Fruit fly (Drosophila melanogaster) whole organism, embryonic: ENCODE measurements around the gene Sema5c.

Experiments used
- Blimp-1 ChIP-seq: fragments of 200-800 bp; sonication (Bioruptor generic); optimal IDR thresholded peaks from 3 replicates; lab custom pipeline; 2018; ENCODE audit warnings: missing biosample characterization, missing genetic modification characterization, mild to moderate bottlenecking, moderate library complexity, missing genetic modification reagents
- CG10654 ChIP-seq: fragments of 200-800 bp; sonication (Bioruptor generic); optimal IDR thresholded peaks from 2 replicates; lab custom pipeline; 2016; ENCODE audit warnings: missing biosample characterization, missing genetic modification characterization
- CG12769 ChIP-seq: fragments of 200-800 bp; sonication (Bioruptor generic); optimal IDR thresholded peaks from 2 replicates; lab custom pipeline; 2019; ENCODE audit warnings: missing biosample characterization, mild to moderate bottlenecking, missing genetic modification characterization, moderate library complexity
- CG13894 ChIP-seq: fragments of 200-800 bp; sonication (Bioruptor generic); optimal IDR thresholded peaks from 3 replicates; lab custom pipeline; 2018; ENCODE audit warnings: missing biosample characterization, mild to moderate bottlenecking, missing genetic modification characterization, moderate library complexity
- CG17361 ChIP-seq: fragments of 200-800 bp; sonication (Bioruptor generic); IDR thresholded peaks from 3 replicates; pipeline ENCODE4 v1.3.6; 2022; ENCODE audit warnings: missing biosample characterization, missing genetic modification characterization
- CG17385 ChIP-seq: fragments of 200-800 bp; sonication (Bioruptor generic); optimal IDR thresholded peaks from 3 replicates; lab custom pipeline; 2018; ENCODE audit warnings: missing biosample characterization, mild to moderate bottlenecking, missing genetic modification characterization
- CG18476 ChIP-seq: fragments of 200-800 bp; sonication (Bioruptor generic); optimal IDR thresholded peaks from 2 replicates; lab custom pipeline; 2016; ENCODE audit warnings: missing biosample characterization, mild to moderate bottlenecking, missing genetic modification characterization
- CG30403 ChIP-seq: fragments of 200-800 bp; sonication (Bioruptor generic); optimal IDR thresholded peaks from 3 replicates; lab custom pipeline; 2016; ENCODE audit warnings: missing biosample characterization, missing genetic modification characterization
- CG31388 ChIP-seq: fragments of 200-800 bp; sonication (Bioruptor generic); optimal IDR thresholded peaks from 2 replicates; lab custom pipeline; 2016; ENCODE audit warnings: missing biosample characterization, missing genetic modification characterization
- CG4360 ChIP-seq: fragments of 200-800 bp; sonication (Bioruptor generic); IDR thresholded peaks from 2 replicates; pipeline ENCODE4 v1.3.6; 2022; ENCODE audit warnings: missing biosample characterization, missing genetic modification characterization
- CG4424 ChIP-seq: fragments of 200-800 bp; sonication (Bioruptor generic); optimal IDR thresholded peaks from 3 replicates; lab custom pipeline; 2016; ENCODE audit warnings: missing biosample characterization, missing genetic modification characterization
- CG4707 ChIP-seq: fragments of 200-800 bp; sonication (Bioruptor generic); optimal IDR thresholded peaks from 2 replicates; lab custom pipeline; 2018; ENCODE audit warnings: missing biosample characterization, mild to moderate bottlenecking, missing genetic modification characterization, moderate library complexity
- CG4820 ChIP-seq: fragments of 200-800 bp; sonication (Bioruptor generic); optimal IDR thresholded peaks from 3 replicates; lab custom pipeline; 2016; ENCODE audit warnings: missing biosample characterization, missing genetic modification characterization
- CG5245 ChIP-seq: fragments of 200-800 bp; sonication (Bioruptor generic); optimal IDR thresholded peaks from 3 replicates; lab custom pipeline; 2016; ENCODE audit warnings: missing biosample characterization, missing genetic modification characterization
- CG6813 ChIP-seq: fragments of 200-800 bp; sonication (Bioruptor generic); optimal IDR thresholded peaks from 2 replicates; lab custom pipeline; 2017; ENCODE audit warnings: missing biosample characterization, missing genetic modification characterization, mild to moderate bottlenecking, moderate library complexity, missing genetic modification reagents
- CG6854 ChIP-seq: fragments of 200-800 bp; sonication (Bioruptor generic); optimal IDR thresholded peaks from 3 replicates; lab custom pipeline; 2017; ENCODE audit warnings: missing biosample characterization, mild to moderate bottlenecking, missing genetic modification characterization
- CG8388 ChIP-seq: fragments of 200-800 bp; sonication (Bioruptor generic); optimal IDR thresholded peaks from 2 replicates; lab custom pipeline; 2019; ENCODE audit warnings: missing biosample characterization, mild to moderate bottlenecking, missing genetic modification characterization, moderate library complexity
- CG9727 ChIP-seq: fragments of 200-800 bp; sonication (Bioruptor generic); optimal IDR thresholded peaks from 3 replicates; lab custom pipeline; 2017; ENCODE audit warnings: missing biosample characterization, mild to moderate bottlenecking, missing genetic modification characterization
- Dfd ChIP-seq, 2 experiments: fragments of >200 bp; optimal IDR thresholded peaks; 2 replicates each; lab custom pipeline; 2017; ENCODE audit warnings: missing biosample characterization in 2 of 2, missing genetic modification characterization in 2 of 2
- Eip74EF ChIP-seq, 2 experiments: fragments of 200-800 bp in 1 of 2; fragments of >200 bp in 1 of 2; sonication (Bioruptor generic) in 1 of 2; optimal IDR thresholded peaks; 2 replicates each; lab custom pipeline; 2017 to 2019; ENCODE audit warnings: missing biosample characterization in 2 of 2, missing genetic modification characterization in 2 of 2, mild to moderate bottlenecking in 1 of 2, moderate library complexity in 1 of 2
- Ets65A ChIP-seq: fragments of 200-800 bp; sonication (Bioruptor generic); peaks from one replicate; lab custom pipeline; 2016; ENCODE audit warnings: missing biosample characterization, missing genetic modification characterization
- Hr3 ChIP-seq: fragments of 200-800 bp; sonication (Bioruptor generic); optimal IDR thresholded peaks from 3 replicates; lab custom pipeline; 2016; ENCODE audit warnings: missing biosample characterization, missing genetic modification characterization
- MESR4 ChIP-seq: fragments of 200-800 bp; sonication (Bioruptor generic); optimal IDR thresholded peaks from 2 replicates; lab custom pipeline; 2018; ENCODE audit warnings: missing biosample characterization, mild to moderate bottlenecking, missing genetic modification characterization, moderate library complexity
- Max ChIP-seq: fragments of 200-800 bp; sonication (Bioruptor generic); optimal IDR thresholded peaks from 2 replicates; lab custom pipeline; 2016; ENCODE audit warnings: missing biosample characterization, mild to moderate bottlenecking, missing genetic modification characterization
- Med ChIP-seq: fragments of 200-800 bp; sonication (Bioruptor generic); peaks from one replicate; lab custom pipeline; 2016; ENCODE audit warnings: missing biosample characterization, missing genetic modification characterization, mild to moderate bottlenecking, inconsistent platforms, moderate library complexity
- Ssrp ChIP-seq: fragments of 200-800 bp; sonication (Bioruptor generic); optimal IDR thresholded peaks from 2 replicates; lab custom pipeline; 2018; ENCODE audit warnings: missing biosample characterization, mild to moderate bottlenecking, missing genetic modification characterization, moderate library complexity
- abd-A ChIP-seq: fragments of 200-800 bp; sonication (Bioruptor generic); optimal IDR thresholded peaks from 3 replicates; lab custom pipeline; 2019; ENCODE audit warnings: missing biosample characterization, mild to moderate bottlenecking, missing genetic modification characterization, moderate library complexity
- az2 ChIP-seq: fragments of 200-800 bp; sonication (Bioruptor generic); optimal IDR thresholded peaks from 3 replicates; lab custom pipeline; 2016; ENCODE audit warnings: missing biosample characterization, missing genetic modification characterization
- bowl ChIP-seq: fragments of 200-800 bp; sonication (Bioruptor generic); IDR thresholded peaks from 2 replicates; pipeline ENCODE4 v1.3.6; 2022; ENCODE audit warnings: missing biosample characterization, missing genetic modification characterization
- chinmo ChIP-seq: fragments of 200-800 bp; sonication (Bioruptor generic); IDR thresholded peaks from 4 replicates; pipeline ENCODE4 v1.3.6; 2022; ENCODE audit warnings: missing biosample characterization, missing genetic modification characterization; ENCODE audit not compliant: partially characterized antibody
- danr ChIP-seq: fragments of 200-800 bp; sonication (Bioruptor generic); IDR thresholded peaks from 2 replicates; pipeline ENCODE4 v1.3.6; 2022; ENCODE audit warnings: missing biosample characterization, missing genetic modification characterization
- dmrt11E ChIP-seq: fragments of 200-800 bp; sonication (Bioruptor generic); optimal IDR thresholded peaks from 3 replicates; lab custom pipeline; 2018; ENCODE audit warnings: missing biosample characterization, mild to moderate bottlenecking, missing genetic modification characterization, moderate library complexity
- grau ChIP-seq: fragments of 200-800 bp; optimal IDR thresholded peaks from 3 replicates; lab custom pipeline; 2019; ENCODE audit warnings: missing biosample characterization, mild to moderate bottlenecking, missing genetic modification characterization, moderate library complexity
- gsb ChIP-seq: fragments of 200-800 bp; sonication (Bioruptor generic); IDR thresholded peaks from 2 replicates; pipeline ENCODE4 v1.3.6; 2022; ENCODE audit warnings: missing biosample characterization, missing genetic modification characterization
- gt ChIP-seq: fragments of 200-800 bp; sonication (Bioruptor generic); IDR thresholded peaks from 2 replicates; pipeline ENCODE4 v1.3.6; 2022; ENCODE audit warnings: missing biosample characterization, missing genetic modification characterization
- hkb ChIP-seq, 2 experiments: fragments of 200-800 bp in 1 of 2; fragments of >200 bp in 1 of 2; sonication (Bioruptor generic) in 1 of 2; IDR thresholded peaks in 1 of 2; optimal IDR thresholded peaks in 1 of 2; 2 replicates each; pipeline versions ENCODE4 v1.3.6 to Lab custom; 2017 to 2022; ENCODE audit warnings: missing biosample characterization in 1 of 2, missing genetic modification characterization in 1 of 2
- lab ChIP-seq: fragments of 200-800 bp; sonication (Bioruptor generic); optimal IDR thresholded peaks from 3 replicates; lab custom pipeline; 2017; ENCODE audit warnings: missing biosample characterization, missing genetic modification characterization, mild to moderate bottlenecking, moderate library complexity, missing genetic modification reagents
- org-1 ChIP-seq: fragments of 200-800 bp; sonication (Bioruptor generic); optimal IDR thresholded peaks from 2 replicates; lab custom pipeline; 2017; ENCODE audit warnings: missing biosample characterization, missing genetic modification characterization
- peb ChIP-seq: fragments of 200-800 bp; sonication (Bioruptor generic); IDR thresholded peaks from 2 replicates; pipeline ENCODE4 v1.3.6; 2022; ENCODE audit warnings: missing biosample characterization, missing genetic modification characterization
- prd ChIP-seq, 3 experiments: fragments of >200 bp in 2 of 3; fragments of 200-800 bp in 1 of 3; sonication (Bioruptor generic) in 1 of 3; optimal IDR thresholded peaks in 2 of 3; IDR thresholded peaks in 1 of 3; 2 replicates in 2 of 3; 3 replicates in 1 of 3; pipeline versions ENCODE4 v1.3.6 to Lab custom; 2017 to 2022; ENCODE audit warnings: missing biosample characterization in 1 of 3, missing genetic modification characterization in 1 of 3
- sim ChIP-seq: fragments of 200-800 bp; sonication (Bioruptor generic); IDR thresholded peaks from 2 replicates; pipeline ENCODE4 v1.3.6; 2022; ENCODE audit warnings: missing biosample characterization, missing genetic modification characterization
- so ChIP-seq: fragments of 200-800 bp; sonication (Bioruptor generic); IDR thresholded peaks from 3 replicates; pipeline ENCODE4 v1.3.6; 2022; ENCODE audit warnings: missing biosample characterization, missing genetic modification characterization
- sr ChIP-seq: fragments of 200-800 bp; sonication (Bioruptor generic); IDR thresholded peaks from 3 replicates; pipeline ENCODE4 v1.3.6; 2022; ENCODE audit warnings: missing biosample characterization, missing genetic modification characterization
- sug ChIP-seq: fragments of 200-800 bp; optimal IDR thresholded peaks from 2 replicates; lab custom pipeline; 2019; ENCODE audit warnings: missing biosample characterization, mild to moderate bottlenecking, missing genetic modification characterization, moderate library complexity
- zen ChIP-seq: fragments of 200-800 bp; sonication (Bioruptor generic); optimal IDR thresholded peaks from 3 replicates; lab custom pipeline; 2018; ENCODE audit warnings: missing biosample characterization, mild to moderate bottlenecking, missing genetic modification characterization, moderate library complexity

The Sema5c gene

dm6 chr3L:12096799-12097662 lies 15.4 kb upstream of the Sema5c start (continued):
- TF ChIP-seq CG30403 (peak; percentile 24), peb (GFP tag; lab: Robert Waterston, UW) (no peak), CG8388 (GFP tag; lab: Kevin White, UChicago) (peak; percentile 41), hkb (optimal IDR thresholded peaks at IDR 0.05; lab: Kevin White, UChicago) (no peak), hkb (GFP tag; IDR thresholded peaks at IDR 0.05; lab: Robert Waterston, UW) (0 out of 2 replicates have a peak, but pooled peaks have one; percentile 14)

dm6 chr3L:12095960-12096359 lies 14.3 kb upstream of the Sema5c start:
- TF ChIP-seq CG4820 (GFP tag; lab: Kevin White, UChicago) = no peak
- TF ChIP-seq CG5245 (GFP tag; lab: Kevin White, UChicago) = no peak
- no peak for TF ChIP-seq CG6854 (GFP tag; lab: Kevin White, UChicago)
- TF ChIP-seq CG6813 (GFP tag; lab: Kevin White, UChicago) = no peak
- no peak for TF ChIP-seq dmrt11E (tag; lab: Kevin White, UChicago)
- TF ChIP-seq Ssrp (tag; lab: Kevin White, UChicago) = no peak
- no peak for TF ChIP-seq Eip74EF (GFP tag; optimal IDR thresholded peaks at IDR 0.05; lab: Kevin White, UChicago)
- no peak for TF ChIP-seq CG18476 (GFP tag; lab: Kevin White, UChicago)
- TF ChIP-seq danr (GFP tag; lab: Robert Waterston, UW) = no peak
- TF ChIP-seq org-1 (GFP tag; lab: Kevin White, UChicago) = no peak
- no peak for TF ChIP-seq Hr3 (GFP tag; lab: Kevin White, UChicago)
- no peak for TF ChIP-seq MESR4 (GFP tag; lab: Kevin White, UChicago)
- TF ChIP-seq zen (tag; lab: Kevin White, UChicago) = no peak
- TF ChIP-seq Dfd (GFP tag; optimal IDR thresholded peaks at IDR 0.05; lab: Kevin White, UChicago) = no peak
- no peak for TF ChIP-seq gt (GFP tag; lab: Robert Waterston, UW)
- TF ChIP-seq az2 = no peak
- no peak for TF ChIP-seq so (GFP tag; lab: Robert Waterston, UW)
- TF ChIP-seq CG4360 (GFP tag; lab: Robert Waterston, UW) = no peak

dm6 chr3L:12092860-12093359 lies 11.3 kb upstream of the Sema5c start:
- TF ChIP-seq sug (tag; lab: Kevin White, UChicago) = no peak
- TF ChIP-seq lab (GFP tag; lab: Kevin White, UChicago) = no peak
- peak; percentile 89 for TF ChIP-seq sr (GFP tag; lab: Robert Waterston, UW)
- TF ChIP-seq CG17361 = no peak
- no peak for TF ChIP-seq CG4820 (GFP tag; lab: Kevin White, UChicago)
- peak; percentile 62 for TF ChIP-seq abd-A (tag; lab: Kevin White, UChicago)
- peak; percentile 64 for TF ChIP-seq Med (GFP tag; lab: Kevin White, UChicago)
- TF ChIP-seq CG17385 (GFP tag; lab: Kevin White, UChicago) = no peak
- TF ChIP-seq chinmo (GFP tag; lab: Robert Waterston, UW) = 0 out of 4 replicates have a peak, but pooled peaks have one; percentile 38
- TF ChIP-seq Max (GFP tag; lab: Kevin White, UChicago) = no peak
- TF ChIP-seq CG10654 (GFP tag; lab: Kevin White, UChicago) = no peak
- no peak for TF ChIP-seq sim (GFP tag; lab: Robert Waterston, UW)
- no peak for TF ChIP-seq CG9727 (GFP tag; lab: Kevin White, UChicago)
- peak; percentile 28 for TF ChIP-seq CG12769 (tag; lab: Kevin White, UChicago)
- no peak for TF ChIP-seq bowl
- no peak for TF ChIP-seq grau (tag; lab: Kevin White, UChicago)
- TF ChIP-seq gsb (GFP tag; lab: Robert Waterston, UW) = no peak
- no peak for TF ChIP-seq CG4424 (GFP tag; lab: Kevin White, UChicago)
- TF ChIP-seq Blimp-1 (GFP tag; lab: Kevin White, UChicago) = no peak
- no peak for TF ChIP-seq CG31388 (GFP tag; lab: Kevin White, UChicago)
- TF ChIP-seq CG13894 (tag; lab: Kevin White, UChicago) = peak; percentile 96
- TF ChIP-seq prd (optimal IDR thresholded peaks at IDR 0.05; lab: Kevin White, UChicago) = no peak
- TF ChIP-seq prd (GFP tag; IDR thresholded peaks at IDR 0.05; lab: Robert Waterston, UW) = 0 out of 3 replicates have a peak, but pooled peaks have one; percentile 14
- TF ChIP-seq CG4707 = no peak
- TF ChIP-seq Ets65A (GFP tag; lab: Kevin White, UChicago) = peak; percentile 3
